Worm (Caenorhabditis elegans) whole organism, L1 larva: ENCODE results near the gene ipla-7.

ENCODE experiments used
- C16A3.4 ChIP-seq: fragments of 150-350 bp; optimal IDR thresholded peaks from 2 replicates; lab custom pipeline; 2014; ENCODE audit warnings: missing biosample characterization, missing genetic modification characterization
- C34B4.2 ChIP-seq: sonication (generic microtip); optimal IDR thresholded peaks from 2 replicates; lab custom pipeline; 2017; ENCODE audit warnings: mild to moderate bottlenecking, missing genetic modification characterization, missing compliant biosample characterization
- Y116A8C.19 ChIP-seq: sonication (generic microtip); optimal IDR thresholded peaks from 2 replicates; lab custom pipeline; 2016; ENCODE audit warnings: missing compliant biosample characterization, missing genetic modification characterization, borderline replicate concordance
- aly-2 ChIP-seq: fragments of 150-350 bp; optimal IDR thresholded peaks from 2 replicates; lab custom pipeline; 2014; ENCODE audit warnings: missing biosample characterization, missing genetic modification characterization
- ama-1 ChIP-seq: fragments of 150-350 bp; optimal IDR thresholded peaks from 2 replicates; lab custom pipeline; 2014
- blmp-1 ChIP-seq: fragments of 150-350 bp; optimal IDR thresholded peaks from 2 replicates; lab custom pipeline; 2014; ENCODE audit warnings: missing biosample characterization, missing genetic modification characterization
- ceh-8 ChIP-seq: fragments of 200-800 bp; sonication (Bioruptor generic); optimal IDR thresholded peaks from 2 replicates; lab custom pipeline; 2018; ENCODE audit warnings: mild to moderate bottlenecking, missing genetic modification characterization, moderate library complexity, missing compliant biosample characterization
- ceh-82 ChIP-seq, 3 experiments: fragments of 150-350 bp in 1 of 3; sonication (generic microtip) in 2 of 3; optimal IDR thresholded peaks; 2 replicates each; lab custom pipeline; 2014 to 2017; ENCODE audit warnings: missing biosample characterization in 3 of 3, missing genetic modification characterization in 3 of 3
- ceh-90 ChIP-seq: sonication (generic microtip); optimal IDR thresholded peaks from 2 replicates; lab custom pipeline; 2016; ENCODE audit warnings: missing genetic modification characterization, missing compliant biosample characterization
- ces-1 ChIP-seq: fragments of 150-350 bp; optimal IDR thresholded peaks from 2 replicates; lab custom pipeline; 2014; ENCODE audit warnings: missing biosample characterization, missing genetic modification reagents, missing genetic modification characterization
- dsc-1 ChIP-seq: sonication (generic microtip); optimal IDR thresholded peaks from 2 replicates; lab custom pipeline; 2016; ENCODE audit warnings: mild to moderate bottlenecking, missing genetic modification characterization, missing compliant biosample characterization
- efl-1 ChIP-seq, 4 experiments: fragments of 150-350 bp; optimal IDR thresholded peaks in 3 of 4; peaks in 1 of 4; 1 replicate in 1 of 4; 2 replicates in 3 of 4; lab custom pipeline; 2014; ENCODE audit warnings: missing biosample characterization in 2 of 4, missing genetic modification characterization in 2 of 4, missing genetic modification reagents in 2 of 4
- efl-3 ChIP-seq: fragments of 200-800 bp; sonication (Bioruptor generic); optimal IDR thresholded peaks from 2 replicates; lab custom pipeline; 2018; ENCODE audit warnings: mild to moderate bottlenecking, missing genetic modification characterization, missing compliant biosample characterization
- ets-5 ChIP-seq: fragments of 200-800 bp; sonication (Bioruptor generic); IDR thresholded peaks from 2 replicates; pipeline ENCODE4 v1.3.6; 2022; ENCODE audit warnings: missing genetic modification characterization, missing compliant biosample characterization
- fkh-10 ChIP-seq: sonication (generic microtip); optimal IDR thresholded peaks from 2 replicates; lab custom pipeline; 2017; ENCODE audit warnings: missing biosample characterization, missing genetic modification reagents, missing genetic modification characterization
- fkh-4 ChIP-seq: sonication (generic microtip); optimal IDR thresholded peaks from 2 replicates; lab custom pipeline; 2016; ENCODE audit warnings: missing compliant biosample characterization, missing genetic modification characterization, borderline replicate concordance
- grh-1 ChIP-seq: fragments of 200-800 bp; sonication (Bioruptor generic); IDR thresholded peaks from 2 replicates; pipeline ENCODE4 v1.3.6; 2022; ENCODE audit warnings: missing genetic modification reagents, missing genetic modification characterization, missing compliant biosample characterization
- hlh-17 ChIP-seq: fragments of 200-800 bp; sonication (Bioruptor generic); optimal IDR thresholded peaks from 2 replicates; lab custom pipeline; 2018; ENCODE audit warnings: missing genetic modification characterization, mild to moderate bottlenecking, missing compliant biosample characterization, moderate library complexity, borderline replicate concordance
- hlh-4 ChIP-seq: sonication (generic microtip); optimal IDR thresholded peaks from 2 replicates; lab custom pipeline; 2016; ENCODE audit warnings: mild to moderate bottlenecking, missing genetic modification characterization, missing compliant biosample characterization
- lin-14 ChIP-seq: fragments of 200-800 bp; sonication (Bioruptor generic); optimal IDR thresholded peaks from 2 replicates; lab custom pipeline; 2018; ENCODE audit warnings: mild to moderate bottlenecking, missing genetic modification characterization, moderate library complexity, missing compliant biosample characterization
- lsy-2 ChIP-seq, 2 experiments: fragments of 150-350 bp; optimal IDR thresholded peaks; 2 replicates each; lab custom pipeline; 2014; ENCODE audit warnings: missing biosample characterization in 2 of 2, missing genetic modification characterization in 2 of 2
- mab-9 ChIP-seq: fragments of 200-800 bp; sonication (Bioruptor generic); IDR thresholded peaks from 2 replicates; pipeline ENCODE4 v1.3.6; 2022; ENCODE audit warnings: missing genetic modification reagents, missing genetic modification characterization, missing compliant biosample characterization
- nhr-19 ChIP-seq: fragments of 200-800 bp; sonication (Bioruptor generic); conservative IDR thresholded peaks from 2 replicates; pipeline ENCODE4 v1.3.6; 2022; ENCODE audit warnings: missing genetic modification characterization, missing compliant biosample characterization
- nhr-237 ChIP-seq: fragments of 150-350 bp; optimal IDR thresholded peaks from 2 replicates; lab custom pipeline; 2014; ENCODE audit warnings: missing biosample characterization, missing genetic modification characterization
- nhr-28 ChIP-seq: fragments of 150-350 bp; optimal IDR thresholded peaks from 2 replicates; lab custom pipeline; 2014; ENCODE audit warnings: missing biosample characterization, missing genetic modification characterization
- nhr-76 ChIP-seq: sonication (generic microtip); optimal IDR thresholded peaks from 2 replicates; lab custom pipeline; 2017; ENCODE audit warnings: missing biosample characterization, missing genetic modification characterization
- nhr-90 ChIP-seq: sonication (generic microtip); optimal IDR thresholded peaks from 2 replicates; lab custom pipeline; 2016; ENCODE audit warnings: mild to moderate bottlenecking, missing genetic modification characterization, missing compliant biosample characterization; ENCODE audit not compliant: poor library complexity
- rnt-1 ChIP-seq: sonication (generic microtip); optimal IDR thresholded peaks from 2 replicates; lab custom pipeline; 2016; ENCODE audit warnings: mild to moderate bottlenecking, missing genetic modification characterization, moderate library complexity, missing compliant biosample characterization
- skn-1 ChIP-seq: fragments of 150-350 bp; optimal IDR thresholded peaks from 2 replicates; lab custom pipeline; 2014; ENCODE audit warnings: missing biosample characterization, missing genetic modification characterization
- snu-23 ChIP-seq: sonication (generic microtip); optimal IDR thresholded peaks from 2 replicates; lab custom pipeline; 2016; ENCODE audit warnings: missing genetic modification characterization, missing compliant biosample characterization
- sox-4 ChIP-seq: sonication (generic microtip); optimal IDR thresholded peaks from 2 replicates; lab custom pipeline; 2016; ENCODE audit warnings: missing genetic modification characterization, missing compliant biosample characterization
- swsn-7 ChIP-seq: sonication (generic microtip); optimal IDR thresholded peaks from 2 replicates; lab custom pipeline; 2016; ENCODE audit warnings: missing genetic modification characterization, missing compliant biosample characterization
- tbx-2 ChIP-seq: sonication (generic microtip); optimal IDR thresholded peaks from 2 replicates; lab custom pipeline; 2016; ENCODE audit warnings: missing genetic modification characterization, missing compliant biosample characterization
- unc-130 ChIP-seq: fragments of 150-350 bp; optimal IDR thresholded peaks from 2 replicates; lab custom pipeline; 2017; ENCODE audit warnings: missing biosample characterization, missing genetic modification characterization, inconsistent platforms
- unc-30 ChIP-seq: sonication (generic microtip); optimal IDR thresholded peaks from 2 replicates; lab custom pipeline; 2017; ENCODE audit warnings: missing biosample characterization, missing genetic modification characterization
- unc-86 ChIP-seq: sonication (generic microtip); optimal IDR thresholded peaks from 2 replicates; lab custom pipeline; 2016; ENCODE audit warnings: missing genetic modification characterization, missing compliant biosample characterization
- xbp-1 ChIP-seq: sonication (generic microtip); optimal IDR thresholded peaks from 2 replicates; lab custom pipeline; 2016; ENCODE audit warnings: missing genetic modification characterization, missing compliant biosample characterization
- zag-1 ChIP-seq: fragments of 150-350 bp; optimal IDR thresholded peaks from 2 replicates; lab custom pipeline; 2014; ENCODE audit warnings: missing biosample characterization, missing genetic modification characterization
- zip-4 ChIP-seq: fragments of 200-800 bp; sonication (Bioruptor generic); optimal IDR thresholded peaks from 2 replicates; lab custom pipeline; 2018; ENCODE audit warnings: mild to moderate bottlenecking, missing genetic modification characterization, moderate library complexity, missing compliant biosample characterization

Gene ipla-7

ce11 chrIV:10048268-10048667 lies 14.4 kb downstream of the ipla-7 start:
- TF ChIP-seq ces-1 = no peak
- TF ChIP-seq nhr-237 = no peak
- peak; percentile 18 for TF ChIP-seq blmp-1 (tag; lab: Kevin White, UChicago)
- TF ChIP-seq efl-1 (optimal IDR thresholded peaks at IDR 0.05; lab: Kevin White, UChicago) = no peak
- peak in 1 of 2 experiments; percentile 59 for TF ChIP-seq efl-1 (GFP tag; optimal IDR thresholded peaks at IDR 0.05 in 1 of 2; lab: Kevin White, UChicago)
- peak; percentile 25 for TF ChIP-seq rnt-1 (tag; lab: Kevin White, UChicago)
- TF ChIP-seq lin-14 (GFP tag; lab: Kevin White, UChicago) = peak; percentile 72
- TF ChIP-seq, all 84 proteins: peak for 4

DNA sequence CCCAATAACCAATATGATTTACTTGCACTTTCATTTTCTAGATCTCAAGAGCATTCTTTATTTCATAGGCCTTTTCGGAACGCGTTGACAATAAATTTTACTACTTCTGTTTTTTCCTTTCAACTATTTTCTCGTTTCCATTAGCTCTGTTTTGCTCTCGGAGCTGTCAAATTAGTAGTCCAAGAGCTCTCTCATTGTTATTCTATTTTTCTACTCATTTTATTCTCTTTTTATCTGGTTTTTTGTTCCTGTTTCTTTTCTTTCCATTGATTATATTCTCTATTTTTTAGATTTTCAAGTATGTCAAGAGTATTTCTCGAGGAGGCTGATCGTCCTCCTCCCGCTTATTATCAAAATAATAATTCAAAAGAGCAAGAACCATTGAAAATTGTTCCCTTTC lies 15.5 kb downstream of the ipla-7 start, which contains the start of gene T04B2.3:
Gene T04B2.3, plus strand, starts transcription at position 301 of the 400 bp plus-strand sequence.
- TF ChIP-seq ceh-90 (no peak), hlh-4 (tag; lab: Kevin White, UChicago) (no peak), hlh-17 (GFP tag; lab: Kevin White, UChicago) (no peak), unc-30 (no peak), Y116A8C.19 (tag; lab: Kevin White, UChicago) (no peak), swsn-7 (tag; lab: Kevin White, UChicago) (no peak), rnt-1 (tag; lab: Kevin White, UChicago) (no peak), xbp-1 (no peak), grh-1 (no peak), aly-2 (tag; lab: Kevin White, UChicago) (no peak), unc-86 (tag; lab: Kevin White, UChicago) (no peak), zip-4 (GFP tag; lab: Kevin White, UChicago) (no peak), ets-5 (GFP tag; lab: Robert Waterston, UW) (no peak), efl-3 (no peak), nhr-90 (tag; lab: Kevin White, UChicago) (no peak), skn-1 (tag; lab: Kevin White, UChicago) (no peak), sox-4 (tag; lab: Kevin White, UChicago) (no peak), nhr-76 (tag; lab: Kevin White, UChicago) (no peak)

DNA sequence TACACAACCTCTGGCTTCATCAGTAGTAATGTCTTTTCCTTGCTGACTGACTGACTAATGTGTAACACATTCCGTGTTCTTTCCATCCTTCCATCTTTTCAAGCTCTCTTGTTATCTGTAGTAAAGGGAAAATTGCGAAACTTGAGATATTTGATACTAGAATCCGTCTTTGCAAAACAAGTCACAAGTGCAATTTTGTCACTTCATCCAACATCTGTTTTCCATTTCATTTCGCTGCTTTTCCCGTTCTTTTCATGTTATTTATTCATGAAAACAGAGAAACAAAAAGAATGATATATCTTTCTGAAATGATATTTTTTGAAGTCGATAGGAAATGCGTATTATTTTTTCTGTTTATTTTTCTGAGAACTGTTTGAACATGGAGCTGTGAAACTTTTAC lies 16.6 kb downstream of the ipla-7 start:
- peak; percentile 14 for TF ChIP-seq lin-14 (GFP tag; lab: Kevin White, UChicago)
- TF ChIP-seq dsc-1 (tag; lab: Kevin White, UChicago) = peak; percentile 83
- TF ChIP-seq fkh-4 (tag; lab: Kevin White, UChicago) = peak; percentile 58
- TF ChIP-seq nhr-28 (tag; lab: Kevin White, UChicago) = no peak

ce11 chrIV:10042881-10043280 lies 19.8 kb downstream of the ipla-7 start, which contains the start of gene frk-1:
frk-1 (plus strand) TSS chrIV:10043181.
- no peak for TF ChIP-seq ceh-8 (GFP tag; lab: Kevin White, UChicago)
- no peak for TF ChIP-seq hlh-4 (tag; lab: Kevin White, UChicago)
- TF ChIP-seq hlh-17 (GFP tag; lab: Kevin White, UChicago) = no peak
- no peak for TF ChIP-seq unc-130 (tag; lab: Kevin White, UChicago)
- TF ChIP-seq dsc-1 (tag; lab: Kevin White, UChicago) = no peak
- no peak for TF ChIP-seq mab-9 (GFP tag; lab: Robert Waterston, UW)
- no peak for TF ChIP-seq fkh-4 (tag; lab: Kevin White, UChicago)
- TF ChIP-seq ceh-82 (tag; optimal IDR thresholded peaks at IDR 0.05; lab: Kevin White, UChicago) = no peak
- TF ChIP-seq nhr-237 = no peak
- TF ChIP-seq lsy-2 (tag; optimal IDR thresholded peaks at IDR 0.05; lab: Kevin White, UChicago) = no peak
- no peak for TF ChIP-seq ama-1 (lab: Kevin White, UChicago)
- no peak for TF ChIP-seq efl-1 (optimal IDR thresholded peaks at IDR 0.05; lab: Kevin White, UChicago)
- no peak for TF ChIP-seq efl-1 (GFP tag; optimal IDR thresholded peaks at IDR 0.05 in 1 of 2; lab: Kevin White, UChicago)
- no peak for TF ChIP-seq C34B4.2 (tag; lab: Kevin White, UChicago)
- no peak for TF ChIP-seq fkh-10 (GFP tag; lab: Kevin White, UChicago)
- TF ChIP-seq snu-23 (GFP tag; lab: Kevin White, UChicago) = no peak
- TF ChIP-seq zag-1 = no peak
- TF ChIP-seq C16A3.4 (tag; lab: Kevin White, UChicago) = no peak
- no peak for TF ChIP-seq blmp-1 (tag; lab: Kevin White, UChicago)
- no peak for TF ChIP-seq nhr-19
- no peak for TF ChIP-seq tbx-2 (tag; lab: Kevin White, UChicago)
